Worm (Caenorhabditis elegans): ENCODE results near the gene T01B6.1.

Gene T01B6.1

DNA sequence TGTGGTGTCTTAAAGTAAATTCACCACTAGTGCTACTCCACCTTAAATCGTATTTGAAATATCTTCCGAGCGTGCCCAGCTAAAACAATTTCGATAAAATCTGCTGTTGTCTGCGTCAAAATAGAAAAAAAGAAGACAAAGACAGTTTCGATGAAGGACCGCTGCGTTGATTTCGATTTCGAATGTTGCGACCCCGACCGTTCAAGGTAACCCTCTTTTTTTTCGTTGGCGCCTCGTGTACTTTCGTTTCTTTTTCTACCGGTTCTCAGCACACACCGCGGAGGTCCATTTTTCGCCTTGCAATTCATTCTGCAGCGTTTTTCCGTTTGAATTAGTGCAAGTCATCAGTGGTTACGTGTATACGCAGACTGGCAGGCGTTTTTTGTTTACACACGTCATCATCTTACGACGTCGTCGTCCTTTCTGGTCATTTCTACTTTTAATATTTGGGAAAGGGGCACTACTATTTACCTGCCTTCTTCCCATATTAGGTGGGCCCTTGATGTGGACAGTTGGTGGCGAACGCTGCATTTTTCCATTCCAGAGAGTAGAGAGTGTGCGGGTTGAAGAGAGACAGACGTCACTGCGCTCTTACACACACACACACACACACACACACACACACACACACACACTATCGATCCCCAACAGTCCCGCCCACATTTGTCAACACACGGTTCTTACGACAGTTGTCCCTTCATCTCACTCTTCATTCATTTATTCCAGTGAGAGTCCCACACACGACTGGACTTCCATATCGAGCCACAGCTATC is 32.7 kb downstream of the T01B6.1 start (continued):
- TF ChIP-seq hlh-11 (tag; optimal IDR thresholded peaks at IDR 0.05): peak; percentile 32
- no peak for TF ChIP-seq snpc-4 (tag; optimal IDR thresholded peaks at IDR 0.05)
- no peak for TF ChIP-seq nhr-111 (GFP tag; optimal IDR thresholded peaks at IDR 0.05)
- peak; percentile 4 for TF ChIP-seq rbr-2 (tag; optimal IDR thresholded peaks at IDR 0.05)
- peak; percentile 31 for TF ChIP-seq mes-2 (tag; optimal IDR thresholded peaks at IDR 0.05; ENCODE audit: poor library complexity, severe bottlenecking)
- no peak for TF ChIP-seq zag-1 (tag; optimal IDR thresholded peaks at IDR 0.05)
- no peak for TF ChIP-seq R02D3.7 (tag; optimal IDR thresholded peaks at IDR 0.05)
- TF ChIP-seq nhr-42 (GFP tag; IDR thresholded peaks at IDR 0.05): no peak
- TF ChIP-seq nhr-41 (GFP tag; IDR thresholded peaks at IDR 0.05): no peak
- TF ChIP-seq pqm-1 (tag; optimal IDR thresholded peaks at IDR 0.05): no peak
- TF ChIP-seq T20F7.1 (GFP tag; optimal IDR thresholded peaks at IDR 0.05): no peak
- TF ChIP-seq dve-1 (tag; optimal IDR thresholded peaks at IDR 0.05; ENCODE audit: insufficient read depth): peak; percentile 30
- peak; percentile 42 for TF ChIP-seq mep-1 (tag; optimal IDR thresholded peaks at IDR 0.05)
- TF ChIP-seq ceh-62 (tag; optimal IDR thresholded peaks at IDR 0.05): no peak
- TF ChIP-seq unc-39 (tag; optimal IDR thresholded peaks at IDR 0.05): no peak
- no peak for TF ChIP-seq nhr-11 (tag; optimal IDR thresholded peaks at IDR 0.05)
- TF ChIP-seq hlh-30 (tag; optimal IDR thresholded peaks at IDR 0.05; ENCODE audit: insufficient read depth): no peak
- no peak for TF ChIP-seq ceh-20 (GFP tag; IDR thresholded peaks at IDR 0.05)
- TF ChIP-seq F37D6.2 (tag; optimal IDR thresholded peaks at IDR 0.05): no peak
- TF ChIP-seq hmg-1.1 (GFP tag; IDR thresholded peaks at IDR 0.05): no peak
- no peak for TF ChIP-seq fos-1 (tag; optimal IDR thresholded peaks at IDR 0.05)
- TF ChIP-seq tra-1 (GFP tag; IDR thresholded peaks at IDR 0.05): 0 out of 2 replicates have a peak, but pooled peaks have one; percentile 5
- TF ChIP-seq php-3 (GFP tag; IDR thresholded peaks at IDR 0.05): no peak
- TF ChIP-seq nhr-28 (tag; optimal IDR thresholded peaks at IDR 0.05): peak; percentile 42
- TF ChIP-seq spr-1 (tag; optimal IDR thresholded peaks at IDR 0.05): no peak
- no peak for TF ChIP-seq lin-39 (tag; optimal IDR thresholded peaks at IDR 0.05)

- TF ChIP-seq daf-16 (GFP tag; optimal IDR thresholded peaks at IDR 0.05) (no peak), daf-16 (tag; optimal IDR thresholded peaks at IDR 0.05) (peak; percentile 89), lin-1 (GFP tag; IDR thresholded peaks at IDR 0.05) (no peak), php-3 (GFP tag; IDR thresholded peaks at IDR 0.05) (0 out of 2 replicates have a peak, but pooled peaks have one; percentile 23), Y105C5A.15 (GFP tag; IDR thresholded peaks at IDR 0.05) (no peak), dve-1 (tag; optimal IDR thresholded peaks at IDR 0.05; ENCODE audit: insufficient read depth) (peak; percentile 29)
Observed at ce11 chrX:2369073-2369472, 33.6 kb downstream of the T01B6.1 start.

DNA sequence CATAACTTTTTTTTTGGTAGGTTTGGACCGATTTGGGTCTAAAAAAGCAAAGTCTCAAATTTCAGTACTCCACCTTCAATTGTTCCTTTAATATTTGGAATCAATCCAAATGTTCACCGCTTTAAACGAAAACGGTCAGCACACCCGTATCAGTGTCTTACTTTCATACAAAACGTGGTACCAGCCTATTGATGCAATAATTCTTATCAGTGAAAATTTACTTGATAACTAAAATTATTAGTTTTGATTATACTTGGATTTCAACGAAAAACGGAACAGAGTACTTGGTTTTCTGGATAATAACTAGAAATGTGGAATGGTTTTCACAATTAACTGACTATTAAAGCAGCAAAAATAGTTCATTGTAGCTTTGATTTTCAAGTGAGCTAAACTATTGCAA is 35.2 kb downstream of the T01B6.1 start:
- TF ChIP-seq egl-27 (tag; optimal IDR thresholded peaks at IDR 0.05) (no peak), ztf-7 (tag; optimal IDR thresholded peaks at IDR 0.05) (no peak), dpl-1 (GFP tag; optimal IDR thresholded peaks at IDR 0.05) (no peak), php-3 (GFP tag; IDR thresholded peaks at IDR 0.05) (peak; percentile 43; the same call in 1 of the 2 replicates), hlh-11 (tag; optimal IDR thresholded peaks at IDR 0.05) (peak; percentile 38), snpc-4 (tag; optimal IDR thresholded peaks at IDR 0.05) (no peak), daf-19 (GFP tag; conservative IDR thresholded peaks at IDR 0.05) (no peak), daf-16 (GFP tag; optimal IDR thresholded peaks at IDR 0.05) (no peak), daf-16 (tag; optimal IDR thresholded peaks at IDR 0.05) (peak; percentile 72), nhr-76 (tag; optimal IDR thresholded peaks at IDR 0.05) (no peak), dve-1 (tag; optimal IDR thresholded peaks at IDR 0.05; ENCODE audit: insufficient read depth) (peak; percentile 39), pqm-1 (tag; optimal IDR thresholded peaks at IDR 0.05) (peak; percentile 82), ces-1 (GFP tag; optimal IDR thresholded peaks at IDR 0.05) (no peak), R02D3.7 (tag; optimal IDR thresholded peaks at IDR 0.05) (no peak), lin-39 (tag; optimal IDR thresholded peaks at IDR 0.05) (no peak), spr-1 (tag; optimal IDR thresholded peaks at IDR 0.05) (no peak), nhr-28 (tag; optimal IDR thresholded peaks at IDR 0.05) (peak; percentile 54), mdt-29 (GFP tag; IDR thresholded peaks at IDR 0.05) (no peak), vab-7 (GFP tag; IDR thresholded peaks at IDR 0.05) (no peak), D1046.2 (GFP tag; IDR thresholded peaks at IDR 0.05) (no peak), ZK337.2 (GFP tag; IDR thresholded peaks at IDR 0.05) (no peak), zag-1 (tag; optimal IDR thresholded peaks at IDR 0.05) (no peak), unc-39 (tag; optimal IDR thresholded peaks at IDR 0.05) (no peak), Y105C5A.15 (GFP tag; IDR thresholded peaks at IDR 0.05) (no peak), nhr-237 (tag; optimal IDR thresholded peaks at IDR 0.05) (no peak), mxl-3 (GFP tag; optimal IDR thresholded peaks at IDR 0.05) (peak; percentile 38), lin-38 (GFP tag; IDR thresholded peaks at IDR 0.05) (no peak), mes-2 (tag; optimal IDR thresholded peaks at IDR 0.05; ENCODE audit: poor library complexity, severe bottlenecking) (peak; percentile 3)

Data from whole organism, L4 larva.